Worm (Caenorhabditis elegans) whole organism, midembryonic: ENCODE data around the gene T25B9.5.

Source experiments
- T22C8.4 ChIP-seq: fragments of 200-800 bp; sonication (Bioruptor generic); IDR thresholded peaks from 2 replicates; pipeline ENCODE4 v1.3.6; 2022; ENCODE audit warnings: missing genetic modification characterization, missing compliant biosample characterization
- cog-1 ChIP-seq: sonication (generic microtip); optimal IDR thresholded peaks from 2 replicates; lab custom pipeline; 2016; ENCODE audit warnings: missing genetic modification characterization, missing compliant biosample characterization
- flt-1 ChIP-seq: fragments of 200-800 bp; sonication (Bioruptor generic); IDR thresholded peaks from 2 replicates; pipeline ENCODE4 v1.3.6; 2022; ENCODE audit warnings: missing genetic modification characterization, missing compliant biosample characterization
- klf-2 ChIP-seq: fragments of 200-800 bp; sonication (Bioruptor generic); conservative IDR thresholded peaks from 2 replicates; pipeline ENCODE4 v1.3.6; 2022; ENCODE audit warnings: missing genetic modification reagents, missing genetic modification characterization, missing compliant biosample characterization
- med-1 ChIP-seq: sonication (generic microtip); optimal IDR thresholded peaks from 2 replicates; lab custom pipeline; 2017; ENCODE audit warnings: missing genetic modification characterization, mild to moderate bottlenecking, missing compliant biosample characterization, antibody characterized with exemption, missing genetic modification reagents; ENCODE audit not compliant: insufficient read depth
- ref-1 ChIP-seq: fragments of 200-800 bp; sonication (Bioruptor generic); conservative IDR thresholded peaks from 2 replicates; pipeline ENCODE4 v1.3.6; 2022; ENCODE audit warnings: missing genetic modification reagents, missing genetic modification characterization, missing compliant biosample characterization
- tab-1 ChIP-seq: fragments of 200-800 bp; sonication (Bioruptor generic); IDR thresholded peaks from 2 replicates; pipeline ENCODE4 v1.3.6; 2022; ENCODE audit warnings: missing genetic modification characterization, missing compliant biosample characterization
- ztf-23 ChIP-seq: fragments of 200-800 bp; sonication (Bioruptor generic); IDR thresholded peaks from 2 replicates; pipeline ENCODE4 v1.3.6; 2022; ENCODE audit warnings: missing genetic modification reagents, missing genetic modification characterization, missing compliant biosample characterization
- ztf-29 ChIP-seq: fragments of 200-800 bp; sonication (Bioruptor generic); IDR thresholded peaks from 2 replicates; pipeline ENCODE4 v1.3.6; 2022; ENCODE audit warnings: missing genetic modification reagents, missing genetic modification characterization, missing compliant biosample characterization

Gene T25B9.5

ce11 chrIV:10738328-10738727 is 16.3 kb downstream of the T25B9.5 start, which contains the start of gene ssp-34:
Gene ssp-34 (minus strand): TSS chrIV:10738602.
- TF ChIP-seq med-1 (GFP tag; lab: Kevin White, UChicago) (no peak), ztf-29 (GFP tag; lab: Robert Waterston, UW) (no peak), ref-1 (GFP tag; lab: Robert Waterston, UW) (no peak), flt-1 (GFP tag; lab: Robert Waterston, UW) (no peak), cog-1 (tag; lab: Kevin White, UChicago) (no peak), tab-1 (GFP tag; lab: Robert Waterston, UW) (no peak), T22C8.4 (no peak), klf-2 (GFP tag; lab: Robert Waterston, UW) (no peak), ztf-23 (GFP tag; lab: Robert Waterston, UW) (no peak)

ce11 chrIV:10737011-10737553 is 17.5 kb downstream of the T25B9.5 start, which contains the start of gene grl-21:
Gene grl-21 (plus strand): TSS chrIV:10737474.
- TF ChIP-seq tab-1 (GFP tag; lab: Robert Waterston, UW), result no peak
- TF ChIP-seq T22C8.4, result no peak
- TF ChIP-seq med-1 (GFP tag; lab: Kevin White, UChicago), result no peak
- TF ChIP-seq ref-1 (GFP tag; lab: Robert Waterston, UW), result no peak
- TF ChIP-seq klf-2 (GFP tag; lab: Robert Waterston, UW), result no peak
- no peak for TF ChIP-seq ztf-29 (GFP tag; lab: Robert Waterston, UW)
- TF ChIP-seq cog-1 (tag; lab: Kevin White, UChicago), result no peak

- TF ChIP-seq tab-1 (GFP tag; lab: Robert Waterston, UW), result no peak
- TF ChIP-seq T22C8.4, result peak; percentile 68
- TF ChIP-seq ref-1 (GFP tag; lab: Robert Waterston, UW), result no peak
- TF ChIP-seq flt-1 (GFP tag; lab: Robert Waterston, UW), result no peak
- TF ChIP-seq cog-1 (tag; lab: Kevin White, UChicago), result no peak
These were observed 19.8 kb downstream of the T25B9.5 start, which contains the start of the genes orc-5 and cyb-1 for ce11 chrIV:10734527-10735436. Gene orc-5 (minus strand): TSS chrIV:10734588. Gene cyb-1 (plus strand): TSS chrIV:10735216.

ce11 chrIV:10727734-10728133 is 26.9 kb downstream of the T25B9.5 start, which contains the start of gene ZC168.2:
Gene ZC168.2 (plus strand): TSS chrIV:10728034.
- TF ChIP-seq cog-1 (tag; lab: Kevin White, UChicago) (no peak), klf-2 (GFP tag; lab: Robert Waterston, UW) (no peak), tab-1 (GFP tag; lab: Robert Waterston, UW) (no peak), ref-1 (GFP tag; lab: Robert Waterston, UW) (no peak), ztf-23 (GFP tag; lab: Robert Waterston, UW) (no peak), T22C8.4 (no peak), ztf-29 (GFP tag; lab: Robert Waterston, UW) (no peak), flt-1 (GFP tag; lab: Robert Waterston, UW) (no peak), med-1 (GFP tag; lab: Kevin White, UChicago) (no peak)

- TF ChIP-seq ztf-29 (GFP tag; lab: Robert Waterston, UW) (no peak), tab-1 (GFP tag; lab: Robert Waterston, UW) (no peak), flt-1 (GFP tag; lab: Robert Waterston, UW) (no peak), cog-1 (tag; lab: Kevin White, UChicago) (no peak), med-1 (GFP tag; lab: Kevin White, UChicago) (no peak), klf-2 (GFP tag; lab: Robert Waterston, UW) (no peak), T22C8.4 (no peak)
These were observed 35.7 kb downstream of the T25B9.5 start for ce11 chrIV:10718865-10719264.

- no peak for TF ChIP-seq tab-1 (GFP tag; lab: Robert Waterston, UW)
- TF ChIP-seq flt-1 (GFP tag; lab: Robert Waterston, UW), result no peak
- TF ChIP-seq ref-1 (GFP tag; lab: Robert Waterston, UW), result no peak
- no peak for TF ChIP-seq cog-1 (tag; lab: Kevin White, UChicago)
- no peak for TF ChIP-seq ztf-29 (GFP tag; lab: Robert Waterston, UW)
- TF ChIP-seq T22C8.4, result no peak
- TF ChIP-seq med-1 (GFP tag; lab: Kevin White, UChicago), result no peak
- TF ChIP-seq klf-2 (GFP tag; lab: Robert Waterston, UW), result no peak
- no peak for TF ChIP-seq ztf-23 (GFP tag; lab: Robert Waterston, UW)
These were observed 36.5 kb downstream of the T25B9.5 start for ce11 chrIV:10718075-10718474.

- TF ChIP-seq med-1 (GFP tag; lab: Kevin White, UChicago) (no peak), flt-1 (GFP tag; lab: Robert Waterston, UW) (no peak), ref-1 (GFP tag; lab: Robert Waterston, UW) (no peak), T22C8.4 (no peak), ztf-23 (GFP tag; lab: Robert Waterston, UW) (no peak), klf-2 (GFP tag; lab: Robert Waterston, UW) (no peak), cog-1 (tag; lab: Kevin White, UChicago) (no peak), tab-1 (GFP tag; lab: Robert Waterston, UW) (no peak), ztf-29 (GFP tag; lab: Robert Waterston, UW) (no peak)
These were observed 38.2 kb downstream of the T25B9.5 start, which contains the start of gene ncx-3 for ce11 chrIV:10716348-10716747. Gene ncx-3 (plus strand): TSS chrIV:10716648.

- TF ChIP-seq ref-1 (GFP tag; lab: Robert Waterston, UW), result no peak
- no peak for TF ChIP-seq tab-1 (GFP tag; lab: Robert Waterston, UW)
- TF ChIP-seq ztf-23 (GFP tag; lab: Robert Waterston, UW), result no peak
- TF ChIP-seq cog-1 (tag; lab: Kevin White, UChicago), result no peak
- no peak for TF ChIP-seq klf-2 (GFP tag; lab: Robert Waterston, UW)
- TF ChIP-seq ztf-29 (GFP tag; lab: Robert Waterston, UW), result no peak
- TF ChIP-seq flt-1 (GFP tag; lab: Robert Waterston, UW), result no peak
- no peak for TF ChIP-seq T22C8.4
- TF ChIP-seq med-1 (GFP tag; lab: Kevin White, UChicago), result no peak
These were observed 40.0 kb downstream of the T25B9.5 start for ce11 chrIV:10714594-10714993.
